Fruit fly (Drosophila melanogaster) whole organism, embryonic: ENCODE data around the gene corto.

Experiments used
- Bdp1 ChIP-seq: fragments of 200-800 bp; sonication (Bioruptor generic); optimal IDR thresholded peaks from 3 replicates; lab custom pipeline; 2016; ENCODE audit warnings: missing biosample characterization, missing genetic modification characterization
- CG12071 ChIP-seq: fragments of 200-800 bp; sonication (Bioruptor generic); optimal IDR thresholded peaks from 3 replicates; lab custom pipeline; 2018; ENCODE audit warnings: missing biosample characterization, mild to moderate bottlenecking, missing genetic modification characterization
- CG12155 ChIP-seq: fragments of 200-800 bp; sonication (Bioruptor generic); optimal IDR thresholded peaks from 3 replicates; lab custom pipeline; 2016; ENCODE audit warnings: missing biosample characterization, missing genetic modification characterization
- CG13123 ChIP-seq: fragments of 200-800 bp; sonication (Bioruptor generic); optimal IDR thresholded peaks from 2 replicates; lab custom pipeline; 2016; ENCODE audit warnings: missing biosample characterization, missing genetic modification characterization
- CG1647 ChIP-seq: fragments of 200-800 bp; sonication (Bioruptor generic); optimal IDR thresholded peaks from 3 replicates; lab custom pipeline; 2016; ENCODE audit warnings: missing biosample characterization, missing genetic modification characterization
- CG16813 ChIP-seq: fragments of 200-800 bp; sonication (Bioruptor generic); IDR thresholded peaks from 3 replicates; pipeline ENCODE4 v1.3.6; 2022; ENCODE audit warnings: missing biosample characterization, missing genetic modification characterization; ENCODE audit not compliant: partially characterized antibody
- CG16815 ChIP-seq: fragments of 200-800 bp; sonication (Bioruptor generic); optimal IDR thresholded peaks from 3 replicates; lab custom pipeline; 2017; ENCODE audit warnings: missing biosample characterization, mild to moderate bottlenecking, missing genetic modification characterization
- CG2120 ChIP-seq: fragments of 200-800 bp; sonication (Bioruptor generic); optimal IDR thresholded peaks from 3 replicates; lab custom pipeline; 2016; ENCODE audit warnings: missing biosample characterization, missing genetic modification characterization
- CG2712 ChIP-seq: fragments of 200-800 bp; optimal IDR thresholded peaks from 3 replicates; lab custom pipeline; 2019; ENCODE audit warnings: missing biosample characterization, mild to moderate bottlenecking, missing genetic modification characterization, moderate library complexity
- CG3281 ChIP-seq: fragments of 200-800 bp; sonication (Bioruptor generic); optimal IDR thresholded peaks from 3 replicates; lab custom pipeline; 2017; ENCODE audit warnings: missing biosample characterization, mild to moderate bottlenecking, missing genetic modification characterization
- CG33213 ChIP-seq: fragments of 200-800 bp; sonication (Bioruptor generic); optimal IDR thresholded peaks from 3 replicates; lab custom pipeline; 2016; ENCODE audit warnings: missing biosample characterization, missing genetic modification characterization
- CG33557 ChIP-seq: fragments of 200-800 bp; sonication (Bioruptor generic); optimal IDR thresholded peaks from 2 replicates; lab custom pipeline; 2019; ENCODE audit warnings: missing biosample characterization, mild to moderate bottlenecking, missing genetic modification characterization, moderate library complexity
- CG34376 ChIP-seq: fragments of 200-800 bp; sonication (Bioruptor generic); optimal IDR thresholded peaks from 2 replicates; lab custom pipeline; 2018; ENCODE audit warnings: missing biosample characterization, mild to moderate bottlenecking, missing genetic modification characterization
- CG3995 ChIP-seq: fragments of 200-800 bp; sonication (Bioruptor generic); optimal IDR thresholded peaks from 3 replicates; lab custom pipeline; 2016; ENCODE audit warnings: missing biosample characterization, missing genetic modification characterization
- CG8388 ChIP-seq: fragments of 200-800 bp; sonication (Bioruptor generic); optimal IDR thresholded peaks from 2 replicates; lab custom pipeline; 2019; ENCODE audit warnings: missing biosample characterization, mild to moderate bottlenecking, missing genetic modification characterization, moderate library complexity
- CG8765 ChIP-seq: fragments of 200-800 bp; sonication (Bioruptor generic); IDR thresholded peaks from 2 replicates; pipeline ENCODE4 v1.3.6; 2022; ENCODE audit warnings: missing biosample characterization, missing genetic modification characterization
- CG8944 ChIP-seq: fragments of 200-800 bp; sonication (Bioruptor generic); optimal IDR thresholded peaks from 3 replicates; lab custom pipeline; 2016; ENCODE audit warnings: missing biosample characterization, missing genetic modification characterization
- Chrac-16 ChIP-seq: fragments of 200-800 bp; sonication (Bioruptor generic); optimal IDR thresholded peaks from 3 replicates; lab custom pipeline; 2016; ENCODE audit warnings: missing biosample characterization, missing genetic modification characterization
- CkIIα-i1 ChIP-seq: fragments of 200-800 bp; sonication (Bioruptor generic); IDR thresholded peaks from 2 replicates; pipeline ENCODE4 v1.3.6; 2022; ENCODE audit warnings: missing biosample characterization, missing genetic modification characterization
- CoRest ChIP-seq: fragments of 200-800 bp; sonication (Bioruptor generic); optimal IDR thresholded peaks from 3 replicates; lab custom pipeline; 2018; ENCODE audit warnings: missing biosample characterization, mild to moderate bottlenecking, missing genetic modification characterization, moderate library complexity
- CrebB ChIP-seq: fragments of 200-800 bp; sonication (Bioruptor generic); optimal IDR thresholded peaks from 3 replicates; lab custom pipeline; 2018; ENCODE audit warnings: missing biosample characterization, mild to moderate bottlenecking, missing genetic modification characterization
- Dll ChIP-seq: fragments of 200-800 bp; sonication (Bioruptor generic); IDR thresholded peaks from 4 replicates; pipeline ENCODE4 v1.3.6; 2022; ENCODE audit warnings: missing biosample characterization, missing genetic modification characterization; ENCODE audit not compliant: partially characterized antibody
- Doc3 ChIP-seq: fragments of 200-800 bp; sonication (Bioruptor generic); IDR thresholded peaks from 3 replicates; pipeline ENCODE4 v1.3.6; 2022; ENCODE audit warnings: missing biosample characterization, missing genetic modification characterization; ENCODE audit not compliant: partially characterized antibody
- E2f2 ChIP-seq: fragments of 200-800 bp; sonication (Bioruptor generic); IDR thresholded peaks from 2 replicates; pipeline ENCODE4 v1.3.6; 2022; ENCODE audit warnings: missing biosample characterization, missing genetic modification characterization
- Ets65A ChIP-seq: fragments of 200-800 bp; sonication (Bioruptor generic); peaks from one replicate; lab custom pipeline; 2016; ENCODE audit warnings: missing biosample characterization, missing genetic modification characterization
- Hey ChIP-seq: fragments of 200-800 bp; sonication (Bioruptor generic); optimal IDR thresholded peaks from 3 replicates; lab custom pipeline; 2018; ENCODE audit warnings: missing biosample characterization, mild to moderate bottlenecking, missing genetic modification characterization
- Lhr ChIP-seq: fragments of 200-800 bp; sonication (Bioruptor generic); optimal IDR thresholded peaks from 3 replicates; lab custom pipeline; 2017; ENCODE audit warnings: mild to moderate bottlenecking, missing biosample characterization, missing genetic modification reagents, missing genetic modification characterization
- Lim3 ChIP-seq: fragments of 200-800 bp; sonication (Bioruptor generic); IDR thresholded peaks from 2 replicates; pipeline ENCODE4 v1.3.6; 2022; ENCODE audit warnings: missing biosample characterization, missing genetic modification characterization
- PHDP ChIP-seq: fragments of 200-800 bp; sonication (Bioruptor generic); optimal IDR thresholded peaks from 3 replicates; lab custom pipeline; 2018; ENCODE audit warnings: missing biosample characterization, mild to moderate bottlenecking, missing genetic modification characterization, moderate library complexity
- Sry-β ChIP-seq: fragments of 200-800 bp; sonication (Bioruptor generic); optimal IDR thresholded peaks from 2 replicates; lab custom pipeline; 2018; ENCODE audit warnings: missing biosample characterization, mild to moderate bottlenecking, missing genetic modification characterization, moderate library complexity
- Tbp ChIP-seq: fragments of >200 bp; optimal IDR thresholded peaks from 2 replicates; lab custom pipeline; 2018; ENCODE audit warnings: missing biosample characterization, missing genetic modification characterization
- ara ChIP-seq: fragments of 200-800 bp; sonication (Bioruptor generic); IDR thresholded peaks from 2 replicates; pipeline ENCODE4 v1.3.6; 2022; ENCODE audit warnings: missing biosample characterization, missing genetic modification characterization
- bbx ChIP-seq: fragments of 200-800 bp; sonication (Bioruptor generic); IDR thresholded peaks from 2 replicates; pipeline ENCODE4 v1.3.6; 2022; ENCODE audit warnings: missing biosample characterization, missing genetic modification characterization; ENCODE audit not compliant: partially characterized antibody
- br ChIP-seq: fragments of >200 bp; optimal IDR thresholded peaks from 2 replicates; lab custom pipeline; 2017
- bsh ChIP-seq, 2 experiments: fragments of 200-800 bp; sonication (Bioruptor generic); optimal IDR thresholded peaks; 2 replicates each; lab custom pipeline; 2017 to 2018; ENCODE audit warnings: mild to moderate bottlenecking in 2 of 2, missing biosample characterization in 2 of 2, missing genetic modification characterization in 2 of 2, moderate library complexity in 1 of 2
- chm ChIP-seq: fragments of 200-800 bp; sonication (Bioruptor generic); IDR thresholded peaks from 2 replicates; pipeline ENCODE4 v1.3.6; 2022; ENCODE audit warnings: missing biosample characterization, missing genetic modification characterization
- dmrt99B ChIP-seq: fragments of 200-800 bp; sonication (Bioruptor generic); optimal IDR thresholded peaks from 2 replicates; lab custom pipeline; 2018; ENCODE audit warnings: missing biosample characterization, mild to moderate bottlenecking, missing genetic modification characterization, moderate library complexity
- fd64A ChIP-seq: fragments of 200-800 bp; sonication (Bioruptor generic); optimal IDR thresholded peaks from 3 replicates; lab custom pipeline; 2018; ENCODE audit warnings: missing biosample characterization, mild to moderate bottlenecking, missing genetic modification characterization
- ham ChIP-seq: fragments of 200-800 bp; sonication (Bioruptor generic); IDR thresholded peaks from 2 replicates; pipeline ENCODE4 v1.3.6; 2022; ENCODE audit warnings: missing biosample characterization, missing genetic modification characterization
- insv ChIP-seq, 2 experiments: fragments of 200-800 bp; sonication (Bioruptor generic); optimal IDR thresholded peaks; 3 replicates each; lab custom pipeline; 2016 to 2018; ENCODE audit warnings: missing biosample characterization in 2 of 2, missing genetic modification characterization in 2 of 2
- ken ChIP-seq: fragments of 200-800 bp; sonication (Bioruptor generic); IDR thresholded peaks from 3 replicates; pipeline ENCODE4 v1.3.6; 2022; ENCODE audit warnings: missing biosample characterization, missing genetic modification characterization
- knrl ChIP-seq: fragments of 200-800 bp; sonication (Bioruptor generic); IDR thresholded peaks from 3 replicates; pipeline ENCODE4 v1.3.6; 2022; ENCODE audit warnings: missing biosample characterization, missing genetic modification characterization; ENCODE audit not compliant: partially characterized antibody
- lilli ChIP-seq: fragments of 200-800 bp; sonication (Bioruptor generic); optimal IDR thresholded peaks from 3 replicates; lab custom pipeline; 2016; ENCODE audit warnings: missing biosample characterization, missing genetic modification characterization
- nerfin-1 ChIP-seq: fragments of 200-800 bp; sonication (Bioruptor generic); optimal IDR thresholded peaks from 3 replicates; lab custom pipeline; 2019; ENCODE audit warnings: missing biosample characterization, mild to moderate bottlenecking, missing genetic modification characterization, moderate library complexity
- prd ChIP-seq, 3 experiments: fragments of >200 bp in 2 of 3; fragments of 200-800 bp in 1 of 3; sonication (Bioruptor generic) in 1 of 3; optimal IDR thresholded peaks in 2 of 3; IDR thresholded peaks in 1 of 3; 2 replicates in 2 of 3; 3 replicates in 1 of 3; pipeline versions ENCODE4 v1.3.6 to Lab custom; 2017 to 2022; ENCODE audit warnings: missing biosample characterization in 1 of 3, missing genetic modification characterization in 1 of 3
- psq ChIP-seq: fragments of 200-800 bp; sonication (Bioruptor generic); optimal IDR thresholded peaks from 2 replicates; lab custom pipeline; 2017; ENCODE audit warnings: missing biosample characterization, missing genetic modification characterization
- repo ChIP-seq: fragments of 200-800 bp; sonication (Bioruptor generic); optimal IDR thresholded peaks from 2 replicates; lab custom pipeline; 2016; ENCODE audit warnings: missing biosample characterization, missing genetic modification characterization
- ro ChIP-seq: fragments of 200-800 bp; sonication (Bioruptor generic); IDR thresholded peaks from 2 replicates; pipeline ENCODE4 v1.3.6; 2022; ENCODE audit warnings: missing biosample characterization, missing genetic modification characterization
- tup ChIP-seq: fragments of 200-800 bp; sonication (Bioruptor generic); optimal IDR thresholded peaks from 2 replicates; lab custom pipeline; 2016; ENCODE audit warnings: missing biosample characterization, mild to moderate bottlenecking, missing genetic modification characterization, moderate library complexity
- usp ChIP-seq: fragments of >200 bp; optimal IDR thresholded peaks from 2 replicates; lab custom pipeline; 2017; ENCODE audit warnings: missing biosample characterization, missing genetic modification characterization
- wek ChIP-seq: fragments of 200-800 bp; sonication (Bioruptor generic); optimal IDR thresholded peaks from 3 replicates; lab custom pipeline; 2018; ENCODE audit warnings: missing biosample characterization, mild to moderate bottlenecking, missing genetic modification characterization, moderate library complexity

Gene corto

DNA sequence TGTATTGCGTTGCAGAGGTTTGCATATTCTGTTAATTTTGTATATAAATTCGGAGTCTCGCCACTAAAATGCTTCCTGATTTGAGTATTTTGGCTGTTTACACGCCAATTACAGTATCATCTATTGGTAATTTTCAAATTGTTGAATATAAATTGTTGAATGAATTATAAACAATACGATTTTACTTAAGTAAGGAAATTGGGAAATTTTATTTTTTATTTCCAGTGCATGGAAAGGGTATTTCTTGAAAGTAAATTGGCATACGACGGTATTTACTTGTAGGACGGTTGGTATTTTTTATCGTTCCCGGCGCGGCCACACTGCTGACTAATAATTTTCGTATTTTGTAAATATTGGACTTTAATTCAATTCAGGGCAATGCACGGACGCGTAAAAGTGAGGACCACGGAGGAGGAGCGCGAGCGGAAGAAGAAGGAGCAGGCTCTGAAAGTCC is 40.9 kb upstream of the corto start, which contains the start of gene RabGGTa (continued):
- TF ChIP-seq Tbp (GFP tag; lab: Kevin White, UChicago) (no peak), Lhr (GFP tag; lab: Kevin White, UChicago) (peak; percentile 67), knrl (GFP tag; lab: Robert Waterston, UW) (no peak), fd64A (GFP tag; lab: Kevin White, UChicago) (no peak), CG12155 (GFP tag; lab: Kevin White, UChicago) (peak; percentile 40), CG1647 (GFP tag; lab: Kevin White, UChicago) (no peak), CoRest (peak; percentile 76), CG12071 (GFP tag; lab: Kevin White, UChicago) (peak; percentile 31), CG16815 (GFP tag; lab: Kevin White, UChicago) (peak; percentile 26), psq (peak; percentile 17), usp (GFP tag; lab: Kevin White, UChicago) (no peak), ken (GFP tag; lab: Robert Waterston, UW) (peak; percentile 51; the same call in 1 of the 3 replicates), CG16813 (GFP tag; lab: Robert Waterston, UW) (no peak), CG34376 (GFP tag; lab: Kevin White, UChicago) (peak; percentile 35), Dll (GFP tag; lab: Robert Waterston, UW) (no peak), lilli (GFP tag; lab: Kevin White, UChicago) (peak; percentile 65), E2f2 (GFP tag; lab: Robert Waterston, UW) (peak; percentile 39), wek (GFP tag; lab: Kevin White, UChicago) (peak; percentile 38), PHDP (peak; percentile 64), CG33557 (GFP tag; lab: Kevin White, UChicago) (no peak), prd (optimal IDR thresholded peaks at IDR 0.05; lab: Kevin White, UChicago) (no peak), prd (GFP tag; IDR thresholded peaks at IDR 0.05; lab: Robert Waterston, UW) (peak; percentile 84), Lim3 (GFP tag; lab: Robert Waterston, UW) (no peak), CG3995 (GFP tag; lab: Kevin White, UChicago) (no peak), Sry-β (no peak), CkIIα-i1 (GFP tag; lab: Robert Waterston, UW) (no peak), CG33213 (peak; percentile 2), tup (GFP tag; lab: Kevin White, UChicago) (no peak), CG8388 (GFP tag; lab: Kevin White, UChicago) (peak; percentile 70), ro (GFP tag; lab: Robert Waterston, UW) (no peak), CG2712 (peak; percentile 76), Ets65A (GFP tag; lab: Kevin White, UChicago) (no peak), CG13123 (GFP tag; lab: Kevin White, UChicago) (no peak), ara (GFP tag; lab: Robert Waterston, UW) (peak; percentile 50; the same call in 1 of the 2 replicates), CG3281 (GFP tag; lab: Kevin White, UChicago) (peak; percentile 60), CG2120 (GFP tag; lab: Kevin White, UChicago) (peak; percentile 81), ham (GFP tag; lab: Robert Waterston, UW) (no peak), repo (GFP tag; lab: Kevin White, UChicago) (no peak), bbx (GFP tag; lab: Robert Waterston, UW) (no peak), CrebB (tag; lab: Kevin White, UChicago) (peak; percentile 36), Bdp1 (peak; percentile 35), Hey (no peak), CG8765 (GFP tag; lab: Robert Waterston, UW) (no peak), Chrac-16 (GFP tag; lab: Kevin White, UChicago) (peak; percentile 40), chm (GFP tag; lab: Robert Waterston, UW) (no peak), br (no peak), CG8944 (peak; percentile 28), Doc3 (no peak), dmrt99B (tag; lab: Kevin White, UChicago) (peak; percentile 71), nerfin-1 (tag; lab: Kevin White, UChicago) (peak; percentile 57), bsh (GFP tag; optimal IDR thresholded peaks at IDR 0.05; lab: Kevin White, UChicago) (peak in 1 of 2 experiments; percentile 76), insv (GFP tag; optimal IDR thresholded peaks at IDR 0.05; lab: Kevin White, UChicago) (no peak)
